Worm (Caenorhabditis elegans): Measurements from ENCODE around the gene ani-2.

The ani-2 gene

ce11 chrII:6365237-6365815 is at the start of gene ani-2, which contains the start of gene clec-88:
Gene ani-2 (minus strand): TSS chrII:6365367.
Gene clec-88 (plus strand): TSS chrII:6365722.
- TF ChIP-seq hlh-8 (tag; optimal IDR thresholded peaks at IDR 0.05) (no peak), elt-2 (tag; optimal IDR thresholded peaks at IDR 0.05) (no peak), sox-4 (tag; optimal IDR thresholded peaks at IDR 0.05) (no peak), mec-3 (tag; optimal IDR thresholded peaks at IDR 0.05; ENCODE audit: borderline replicate concordance) (no peak), dve-1 (tag; optimal IDR thresholded peaks at IDR 0.05) (no peak), ceh-24 (tag; optimal IDR thresholded peaks at IDR 0.05) (no peak), ceh-6 (GFP tag; optimal IDR thresholded peaks at IDR 0.05) (no peak), hlh-30 (tag; optimal IDR thresholded peaks at IDR 0.05; ENCODE audit: insufficient read depth) (no peak), ceh-30 (tag; optimal IDR thresholded peaks at IDR 0.05) (no peak), pros-1 (tag; optimal IDR thresholded peaks at IDR 0.05) (no peak), ceh-2 (tag; optimal IDR thresholded peaks at IDR 0.05) (no peak), odd-2 (tag; optimal IDR thresholded peaks at IDR 0.05) (no peak)

- TF ChIP-seq elt-2 (tag; optimal IDR thresholded peaks at IDR 0.05) (peak; percentile 76), unc-3 (GFP tag; conservative IDR thresholded peaks at IDR 0.05) (no peak), unc-3 (tag; optimal IDR thresholded peaks at IDR 0.05) (no peak), dmd-4 (tag; optimal IDR thresholded peaks at IDR 0.05; ENCODE audit: borderline replicate concordance) (no peak)
Measured at ce11 chrII:6413788-6414187, 48.6 kb upstream of the ani-2 start.

ce11 chrII:6411660-6412451 is 46.7 kb upstream of the ani-2 start:
- TF ChIP-seq ceh-14 (tag; optimal IDR thresholded peaks at IDR 0.05) (no peak), hlh-30 (tag; optimal IDR thresholded peaks at IDR 0.05; ENCODE audit: insufficient read depth) (no peak), ets-4 (tag; optimal IDR thresholded peaks at IDR 0.05) (no peak), sox-2 (GFP tag; IDR thresholded peaks at IDR 0.05) (no peak), ttx-3 (tag; optimal IDR thresholded peaks at IDR 0.05) (no peak), ceh-2 (tag; optimal IDR thresholded peaks at IDR 0.05) (peak; percentile 20), syd-9 (tag; optimal IDR thresholded peaks at IDR 0.05) (no peak), unc-42 (tag; optimal IDR thresholded peaks at IDR 0.05) (peak; percentile 55), lin-11 (tag; optimal IDR thresholded peaks at IDR 0.05) (no peak), ztf-16 (tag; optimal IDR thresholded peaks at IDR 0.05) (no peak), nhr-11 (tag; optimal IDR thresholded peaks at IDR 0.05) (no peak), odd-2 (tag; optimal IDR thresholded peaks at IDR 0.05) (no peak), gmeb-2 (tag; optimal IDR thresholded peaks at IDR 0.05) (no peak), ceh-31 (tag; optimal IDR thresholded peaks at IDR 0.05) (peak; percentile 83), madf-2 (tag; optimal IDR thresholded peaks at IDR 0.05) (no peak), fkh-6 (tag; optimal IDR thresholded peaks at IDR 0.05) (peak; percentile 4), ref-2 (tag; optimal IDR thresholded peaks at IDR 0.05) (peak; percentile 14), pqm-1 (tag; optimal IDR thresholded peaks at IDR 0.05) (no peak), ceh-18 (tag; optimal IDR thresholded peaks at IDR 0.05) (peak; percentile 9), ceh-48 (tag; optimal IDR thresholded peaks at IDR 0.05) (no peak), pat-9 (tag; optimal IDR thresholded peaks at IDR 0.05) (no peak), unc-3 (GFP tag; conservative IDR thresholded peaks at IDR 0.05) (no peak), unc-3 (tag; optimal IDR thresholded peaks at IDR 0.05) (no peak), lim-6 (tag; optimal IDR thresholded peaks at IDR 0.05) (no peak), unc-55 (GFP tag; optimal IDR thresholded peaks at IDR 0.05) (no peak), C38D4.7 (GFP tag; optimal IDR thresholded peaks at IDR 0.05) (no peak), tbx-7 (tag; optimal IDR thresholded peaks at IDR 0.05) (no peak), tbx-2 (tag; optimal IDR thresholded peaks at IDR 0.05) (peak; percentile 48), sdc-2 (tag; optimal IDR thresholded peaks at IDR 0.05) (peak; percentile 13)

All from whole organism, late embryonic.